Worm (Caenorhabditis elegans) whole organism, young adult: ENCODE data around the gene idh-2.

ENCODE experiments used
- B0035.1 ChIP-seq: sonication (generic microtip); optimal IDR thresholded peaks from 2 replicates; lab custom pipeline; 2016; ENCODE audit warnings: missing genetic modification characterization, mild to moderate bottlenecking, missing compliant biosample characterization, missing genotype, missing genetic modification reagents
- C17E4.6 ChIP-seq: fragments of 200-800 bp; sonication (Bioruptor generic); IDR thresholded peaks from 2 replicates; pipeline ENCODE4 v1.3.6; 2022; ENCODE audit warnings: missing genetic modification reagents, missing genetic modification characterization, missing compliant biosample characterization
- F10E7.11 ChIP-seq: sonication (generic microtip); optimal IDR thresholded peaks from 2 replicates; lab custom pipeline; 2017; ENCODE audit warnings: mild to moderate bottlenecking, missing genetic modification characterization, moderate library complexity, missing compliant biosample characterization
- F49E8.2 ChIP-seq: sonication (generic microtip); optimal IDR thresholded peaks from 3 replicates; lab custom pipeline; 2017; ENCODE audit warnings: missing genetic modification characterization, mild to moderate bottlenecking, missing compliant biosample characterization, antibody characterized with exemption, moderate library complexity; ENCODE audit not compliant: insufficient read depth
- F52B5.7 ChIP-seq: sonication (generic microtip); optimal IDR thresholded peaks from 2 replicates; lab custom pipeline; 2016; ENCODE audit warnings: mild to moderate bottlenecking, missing genetic modification characterization, missing compliant biosample characterization
- F57A8.1 ChIP-seq: fragments of 200-800 bp; sonication (Bioruptor generic); optimal IDR thresholded peaks from 2 replicates; lab custom pipeline; 2018; ENCODE audit warnings: mild to moderate bottlenecking, missing genetic modification characterization, moderate library complexity, missing compliant biosample characterization
- T07F8.4 ChIP-seq: sonication (generic microtip); optimal IDR thresholded peaks from 2 replicates; lab custom pipeline; 2016; ENCODE audit warnings: mild to moderate bottlenecking, missing genetic modification characterization, moderate library complexity, missing compliant biosample characterization
- T26A5.8 ChIP-seq: sonication (generic microtip); optimal IDR thresholded peaks from 2 replicates; lab custom pipeline; 2016; ENCODE audit warnings: missing genetic modification characterization, missing compliant biosample characterization
- atf-7 ChIP-seq: sonication (generic microtip); optimal IDR thresholded peaks from 2 replicates; lab custom pipeline; 2017; ENCODE audit warnings: mild to moderate bottlenecking, missing genetic modification characterization, missing compliant biosample characterization
- attf-3 ChIP-seq: fragments of 200-800 bp; sonication (Bioruptor generic); conservative IDR thresholded peaks from 2 replicates; pipeline ENCODE4 v1.3.6; 2022; ENCODE audit warnings: missing genetic modification reagents, missing genetic modification characterization, missing compliant biosample characterization
- attf-5 ChIP-seq: fragments of 200-800 bp; sonication (Bioruptor generic); optimal IDR thresholded peaks from 2 replicates; lab custom pipeline; 2018; ENCODE audit warnings: mild to moderate bottlenecking, missing genetic modification characterization, missing compliant biosample characterization
- cebp-1 ChIP-seq, 2 experiments: fragments of 200-800 bp in 1 of 2; sonication (Bioruptor generic) in 1 of 2; sonication (generic microtip) in 1 of 2; IDR thresholded peaks in 1 of 2; optimal IDR thresholded peaks in 1 of 2; 2 replicates each; pipeline versions ENCODE4 v1.3.6 to Lab custom; 2017 to 2022; ENCODE audit warnings: missing compliant biosample characterization in 2 of 2, missing genetic modification characterization in 2 of 2, mild to moderate bottlenecking in 1 of 2, missing genetic modification reagents in 1 of 2, moderate library complexity in 1 of 2
- cebp-2 ChIP-seq: fragments of 200-800 bp; sonication (Bioruptor generic); IDR thresholded peaks from 2 replicates; pipeline ENCODE4 v1.3.6; 2022; ENCODE audit warnings: missing genetic modification characterization, missing compliant biosample characterization
- ceh-27 ChIP-seq: fragments of 200-800 bp; sonication (Bioruptor generic); optimal IDR thresholded peaks from 2 replicates; lab custom pipeline; 2018; ENCODE audit warnings: mild to moderate bottlenecking, missing genetic modification characterization, moderate library complexity, missing compliant biosample characterization
- ceh-40 ChIP-seq: fragments of 200-800 bp; sonication (Bioruptor generic); IDR thresholded peaks from 2 replicates; pipeline ENCODE4 v1.3.6; 2022; ENCODE audit warnings: missing genetic modification characterization, missing compliant biosample characterization
- chd-7 ChIP-seq: sonication (generic microtip); optimal IDR thresholded peaks from 2 replicates; lab custom pipeline; 2016; ENCODE audit warnings: mild to moderate bottlenecking, missing genetic modification characterization, moderate library complexity, missing compliant biosample characterization
- dpff-1 ChIP-seq: sonication (generic microtip); optimal IDR thresholded peaks from 2 replicates; lab custom pipeline; 2017; ENCODE audit warnings: mild to moderate bottlenecking, missing genetic modification characterization, missing compliant biosample characterization
- efl-1 ChIP-seq: fragments of 150-350 bp; optimal IDR thresholded peaks from 2 replicates; lab custom pipeline; 2014; ENCODE audit warnings: missing biosample characterization, missing genetic modification reagents, missing genetic modification characterization
- egl-44 ChIP-seq: fragments of 200-800 bp; sonication (Bioruptor generic); IDR thresholded peaks from 2 replicates; pipeline ENCODE4 v1.3.6; 2022; ENCODE audit warnings: missing genetic modification reagents, missing genetic modification characterization, missing compliant biosample characterization
- fkh-3 ChIP-seq: sonication (generic microtip); optimal IDR thresholded peaks from 2 replicates; lab custom pipeline; 2016; ENCODE audit warnings: mild to moderate bottlenecking, missing genetic modification characterization, missing compliant biosample characterization
- let-607 ChIP-seq, 2 experiments: fragments of 200-800 bp in 1 of 2; sonication (Bioruptor generic) in 1 of 2; sonication (generic microtip) in 1 of 2; optimal IDR thresholded peaks; 2 replicates each; lab custom pipeline; 2016 to 2018; ENCODE audit warnings: mild to moderate bottlenecking in 2 of 2, missing compliant biosample characterization in 2 of 2, missing genetic modification characterization in 2 of 2, moderate library complexity in 2 of 2, missing genotype in 1 of 2
- lin-35 ChIP-seq, 3 experiments: fragments of 150-350 bp in 2 of 3; sonication (generic microtip) in 1 of 3; optimal IDR thresholded peaks; 2 replicates each; lab custom pipeline; 2014 to 2018; ENCODE audit warnings: missing biosample characterization in 3 of 3, missing genetic modification characterization in 3 of 3, missing genetic modification reagents in 3 of 3
- lin-40 ChIP-seq: sonication (generic microtip); optimal IDR thresholded peaks from 2 replicates; lab custom pipeline; 2016; ENCODE audit warnings: missing genetic modification characterization, mild to moderate bottlenecking, missing compliant biosample characterization, missing genotype, missing genetic modification reagents
- lin-54 ChIP-seq: fragments of 200-800 bp; sonication (Bioruptor generic); optimal IDR thresholded peaks from 2 replicates; lab custom pipeline; 2018; ENCODE audit warnings: mild to moderate bottlenecking, missing genetic modification characterization, missing compliant biosample characterization
- madf-10 ChIP-seq: sonication (generic microtip); optimal IDR thresholded peaks from 2 replicates; lab custom pipeline; 2016; ENCODE audit warnings: mild to moderate bottlenecking, missing genetic modification characterization, missing compliant biosample characterization
- mcd-1 ChIP-seq: fragments of 200-800 bp; sonication (Bioruptor generic); IDR thresholded peaks from 2 replicates; pipeline ENCODE4 v1.3.6; 2022; ENCODE audit warnings: missing genetic modification reagents, missing genetic modification characterization, missing compliant biosample characterization
- mes-4 ChIP-seq: sonication (generic microtip); optimal IDR thresholded peaks from 2 replicates; lab custom pipeline; 2016; ENCODE audit warnings: missing genotype, missing genetic modification characterization, missing compliant biosample characterization
- mxl-1 ChIP-seq: sonication (generic microtip); optimal IDR thresholded peaks from 2 replicates; lab custom pipeline; 2016; ENCODE audit warnings: missing genetic modification characterization, missing compliant biosample characterization
- nfya-2 ChIP-seq: fragments of 200-800 bp; sonication (Bioruptor generic); IDR thresholded peaks from 2 replicates; pipeline ENCODE4 v1.3.6; 2022; ENCODE audit warnings: missing genetic modification reagents, missing genetic modification characterization, missing compliant biosample characterization
- nhr-120 ChIP-seq: fragments of 200-800 bp; sonication (Bioruptor generic); IDR thresholded peaks from 2 replicates; pipeline ENCODE4 v1.3.6; 2022; ENCODE audit warnings: missing genetic modification characterization, missing compliant biosample characterization
- nhr-27 ChIP-seq: fragments of 200-800 bp; sonication (Bioruptor generic); optimal IDR thresholded peaks from 2 replicates; lab custom pipeline; 2018; ENCODE audit warnings: mild to moderate bottlenecking, missing genetic modification characterization, moderate library complexity, missing compliant biosample characterization
- rec-8 ChIP-seq, 2 experiments: sonication (generic microtip); optimal IDR thresholded peaks; 2 replicates each; lab custom pipeline; 2016; ENCODE audit warnings: mild to moderate bottlenecking in 2 of 2, missing genetic modification characterization in 2 of 2, missing genetic modification reagents in 2 of 2, missing genotype in 2 of 2, missing biosample characterization in 1 of 2, missing compliant biosample characterization in 1 of 2, moderate library complexity in 1 of 2
- sea-2 ChIP-seq: fragments of 200-800 bp; sonication (Bioruptor generic); IDR thresholded peaks from 2 replicates; pipeline ENCODE4 v1.3.6; 2022; ENCODE audit warnings: missing genetic modification characterization, missing compliant biosample characterization
- sptf-2 ChIP-seq: fragments of 200-800 bp; sonication (Bioruptor generic); optimal IDR thresholded peaks from 2 replicates; lab custom pipeline; 2018; ENCODE audit warnings: mild to moderate bottlenecking, missing genetic modification characterization, missing compliant biosample characterization
- tbx-9 ChIP-seq: sonication (generic microtip); optimal IDR thresholded peaks from 2 replicates; lab custom pipeline; 2016; ENCODE audit warnings: borderline replicate concordance, missing genetic modification characterization, inconsistent platforms, missing compliant biosample characterization
- unc-130 ChIP-seq: sonication (generic microtip); optimal IDR thresholded peaks from 2 replicates; lab custom pipeline; 2016; ENCODE audit warnings: missing genetic modification reagents, missing genetic modification characterization, missing compliant biosample characterization
- unc-62 ChIP-seq: fragments of 150-350 bp; optimal IDR thresholded peaks from 2 replicates; lab custom pipeline; 2014; ENCODE audit warnings: missing biosample characterization, missing genetic modification reagents, missing genetic modification characterization
- ztf-25 ChIP-seq: fragments of 200-800 bp; sonication (Bioruptor generic); IDR thresholded peaks from 2 replicates; pipeline ENCODE4 v1.3.6; 2022; ENCODE audit warnings: missing genetic modification reagents, missing genetic modification characterization, missing compliant biosample characterization
- ztf-26 ChIP-seq: sonication (generic microtip); optimal IDR thresholded peaks from 2 replicates; lab custom pipeline; 2017; ENCODE audit warnings: missing genetic modification characterization, missing compliant biosample characterization

The idh-2 gene

DNA sequence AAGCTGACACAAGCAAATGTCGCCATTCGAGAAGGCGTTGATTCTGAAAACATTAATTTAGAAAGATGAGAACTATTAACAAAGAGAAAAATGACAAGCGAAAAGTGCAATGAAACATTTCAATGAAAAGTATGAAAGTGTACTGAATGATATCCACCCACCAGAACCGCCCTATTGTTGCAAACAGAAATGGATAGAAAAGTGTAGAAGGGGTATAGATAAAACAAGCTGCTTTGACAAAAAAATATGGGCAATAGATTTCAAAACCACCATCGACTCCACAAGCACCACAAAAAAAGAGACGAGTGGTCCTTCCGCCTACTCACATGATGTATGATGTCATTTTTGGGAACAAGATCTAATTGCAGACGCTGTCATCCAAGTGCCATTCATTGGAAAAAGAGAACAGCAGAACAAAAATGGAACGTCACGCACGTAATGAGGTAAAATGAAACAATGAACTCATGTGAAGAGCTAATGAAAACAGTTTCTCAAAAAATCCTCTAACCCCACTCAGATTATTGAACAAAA is 24.9 kb downstream of the idh-2 start, which contains the start of gene C34F6.10:
Gene C34F6.10, minus strand, starts transcription at position 51 of the 531 bp plus-strand sequence.
- TF ChIP-seq ceh-27 (GFP tag; lab: Kevin White, UChicago) (peak; percentile 29), atf-7 (peak; percentile 16), attf-3 (GFP tag; lab: Robert Waterston, UW) (no peak), nhr-120 (GFP tag; lab: Robert Waterston, UW) (no peak), cebp-2 (GFP tag; lab: Robert Waterston, UW) (no peak)

DNA sequence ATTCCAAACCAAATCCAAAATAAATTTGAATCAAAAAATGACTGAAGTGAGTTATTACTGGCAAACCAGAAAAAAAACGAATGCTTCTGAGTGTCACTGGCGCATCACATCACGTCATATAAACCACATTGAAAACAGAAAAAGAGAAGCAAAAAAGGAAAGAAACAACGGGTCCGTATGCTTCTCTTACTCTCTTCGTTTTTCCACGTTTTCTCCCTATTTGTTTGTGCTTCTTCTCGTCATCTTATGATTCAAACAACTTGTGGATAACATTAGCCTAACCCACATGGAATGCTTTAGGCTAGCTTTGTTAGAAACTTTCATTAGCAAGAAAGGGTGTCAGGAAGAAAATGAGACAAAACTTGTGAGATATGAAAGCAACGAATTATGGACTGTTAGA is 25.7 kb downstream of the idh-2 start:
- TF ChIP-seq lin-40 (tag; lab: Kevin White, UChicago), result no peak
- no peak for TF ChIP-seq mxl-1 (tag; lab: Kevin White, UChicago)
- TF ChIP-seq cebp-1 (GFP tag; IDR thresholded peaks at IDR 0.05; lab: Robert Waterston, UW), result no peak
- no peak for TF ChIP-seq cebp-1 (tag; optimal IDR thresholded peaks at IDR 0.05; lab: Kevin White, UChicago)
- TF ChIP-seq mes-4 (tag; lab: Kevin White, UChicago), result no peak

- TF ChIP-seq lin-54 (GFP tag; lab: Kevin White, UChicago), result no peak
- no peak for TF ChIP-seq tbx-9 (tag; lab: Kevin White, UChicago)
- no peak for TF ChIP-seq dpff-1 (tag; lab: Kevin White, UChicago)
- TF ChIP-seq T26A5.8 (tag; lab: Kevin White, UChicago), result no peak
- no peak for TF ChIP-seq T07F8.4 (tag; lab: Kevin White, UChicago)
- no peak for TF ChIP-seq efl-1 (GFP tag; lab: Kevin White, UChicago)
- no peak for TF ChIP-seq F52B5.7 (tag; lab: Kevin White, UChicago)
- no peak for TF ChIP-seq let-607 (tag; optimal IDR thresholded peaks at IDR 0.05; lab: Kevin White, UChicago)
- TF ChIP-seq B0035.1 (tag; lab: Kevin White, UChicago), result no peak
- no peak for TF ChIP-seq F10E7.11
- no peak for TF ChIP-seq C17E4.6 (GFP tag; lab: Robert Waterston, UW)
- no peak for TF ChIP-seq F57A8.1 (GFP tag; lab: Kevin White, UChicago)
- TF ChIP-seq unc-130 (GFP tag; lab: Kevin White, UChicago), result no peak
- no peak for TF ChIP-seq nfya-2 (GFP tag; lab: Robert Waterston, UW)
- TF ChIP-seq cebp-2 (GFP tag; lab: Robert Waterston, UW), result no peak
- no peak for TF ChIP-seq fkh-3 (tag; lab: Kevin White, UChicago)
- TF ChIP-seq F49E8.2 (tag; lab: Kevin White, UChicago), result no peak
- no peak for TF ChIP-seq madf-10 (tag; lab: Kevin White, UChicago)
- TF ChIP-seq ztf-25, result no peak
- TF ChIP-seq, all 124 proteins: peak for 0
These were observed 27.8 kb downstream of the idh-2 start for ce11 chrX:11243604-11244003.

ce11 chrX:11245056-11245455 is 29.3 kb downstream of the idh-2 start:
- TF ChIP-seq lin-35 (GFP tag; optimal IDR thresholded peaks at IDR 0.05; lab: Kevin White, UChicago) (no peak), ceh-40 (GFP tag; lab: Robert Waterston, UW) (no peak), rec-8 (tag; optimal IDR thresholded peaks at IDR 0.05; lab: Kevin White, UChicago) (no peak), chd-7 (tag; lab: Kevin White, UChicago) (no peak), sea-2 (no peak), nhr-27 (tag; lab: Kevin White, UChicago) (no peak), unc-62 (GFP tag; lab: Kevin White, UChicago) (no peak), ztf-26 (tag; lab: Kevin White, UChicago) (no peak), egl-44 (no peak), cebp-1 (GFP tag; IDR thresholded peaks at IDR 0.05; lab: Robert Waterston, UW) (no peak), cebp-1 (tag; optimal IDR thresholded peaks at IDR 0.05; lab: Kevin White, UChicago) (no peak), attf-5 (no peak), sptf-2 (no peak), mcd-1 (no peak)
